Worm (Caenorhabditis elegans) whole organism, late embryonic: ENCODE measurements around the gene tftc-1.

Experiments used
- ceh-30 ChIP-seq: fragments of 150-350 bp; optimal IDR thresholded peaks from 2 replicates; lab custom pipeline; 2014; ENCODE audit warnings: missing biosample characterization, missing genetic modification characterization
- dmd-4 ChIP-seq: sonication (generic microtip); optimal IDR thresholded peaks from 2 replicates; lab custom pipeline; 2016; ENCODE audit warnings: borderline replicate concordance, missing genetic modification characterization, missing compliant biosample characterization
- dve-1 ChIP-seq: sonication (generic microtip); optimal IDR thresholded peaks from 2 replicates; lab custom pipeline; 2017; ENCODE audit warnings: antibody characterized with exemption, mild to moderate bottlenecking, missing genetic modification characterization, missing compliant biosample characterization
- ets-4 ChIP-seq: sonication (generic microtip); optimal IDR thresholded peaks from 2 replicates; lab custom pipeline; 2016; ENCODE audit warnings: missing genetic modification characterization, missing compliant biosample characterization
- fax-1 ChIP-seq: sonication (generic microtip); optimal IDR thresholded peaks from 2 replicates; lab custom pipeline; 2016; ENCODE audit warnings: missing genotype, missing genetic modification characterization, missing compliant biosample characterization
- nfya-1 ChIP-seq: sonication (generic microtip); optimal IDR thresholded peaks from 2 replicates; lab custom pipeline; 2017; ENCODE audit warnings: missing genetic modification characterization, mild to moderate bottlenecking, missing compliant biosample characterization, antibody characterized with exemption, moderate library complexity
- rnt-1 ChIP-seq: sonication (generic microtip); optimal IDR thresholded peaks from 2 replicates; lab custom pipeline; 2016; ENCODE audit warnings: missing genetic modification characterization, missing compliant biosample characterization
- syd-9 ChIP-seq: sonication (generic microtip); optimal IDR thresholded peaks from 2 replicates; lab custom pipeline; 2016; ENCODE audit warnings: mild to moderate bottlenecking, missing genetic modification characterization, moderate library complexity, missing compliant biosample characterization
- tbx-7 ChIP-seq: sonication (generic microtip); optimal IDR thresholded peaks from 2 replicates; lab custom pipeline; 2016; ENCODE audit warnings: missing genotype, missing genetic modification characterization, missing compliant biosample characterization

ce11 chrIV:2313721-2314683 is 35.1 kb upstream of the tftc-1 start, which contains the start of gene vha-11:
- TF ChIP-seq dmd-4 (tag; lab: Kevin White, UChicago), result no peak
- no peak for TF ChIP-seq nfya-1 (tag; lab: Kevin White, UChicago)
- TF ChIP-seq dve-1, result no peak
- no peak for TF ChIP-seq ceh-30
- TF ChIP-seq fax-1 (tag; lab: Kevin White, UChicago), result no peak
- no peak for TF ChIP-seq syd-9 (tag; lab: Kevin White, UChicago)
- no peak for TF ChIP-seq tbx-7 (tag; lab: Kevin White, UChicago)
- no peak for TF ChIP-seq ets-4 (tag; lab: Kevin White, UChicago)
- TF ChIP-seq rnt-1 (tag; lab: Kevin White, UChicago), result no peak
